Worm (Caenorhabditis elegans) whole organism, L4 larva: ENCODE results near the gene vps-45.

Experiments used
- T26A8.4 ChIP-seq: fragments of 200-800 bp; sonication (Bioruptor generic); IDR thresholded peaks from 2 replicates; pipeline ENCODE4 v1.3.6; 2022; ENCODE audit warnings: missing genetic modification characterization, missing compliant biosample characterization
- dve-1 ChIP-seq: sonication (generic microtip); optimal IDR thresholded peaks from 2 replicates; lab custom pipeline; 2017; ENCODE audit warnings: antibody characterized with exemption, mild to moderate bottlenecking, missing genetic modification characterization, missing compliant biosample characterization; ENCODE audit not compliant: insufficient read depth
- egl-27 ChIP-seq: sonication (generic microtip); optimal IDR thresholded peaks from 3 replicates; lab custom pipeline; 2017; ENCODE audit warnings: missing biosample characterization, missing genetic modification reagents, missing genetic modification characterization
- fos-1 ChIP-seq: fragments of 150-350 bp; optimal IDR thresholded peaks from 2 replicates; lab custom pipeline; 2014; ENCODE audit warnings: missing biosample characterization, missing genetic modification characterization
- gei-8 ChIP-seq: fragments of 200-800 bp; sonication (Bioruptor generic); optimal IDR thresholded peaks from 2 replicates; lab custom pipeline; 2018; ENCODE audit warnings: mild to moderate bottlenecking, missing genetic modification characterization, missing compliant biosample characterization
- mes-2 ChIP-seq: sonication (generic microtip); optimal IDR thresholded peaks from 2 replicates; lab custom pipeline; 2016; ENCODE audit warnings: missing genotype, mild to moderate bottlenecking, missing genetic modification characterization, missing compliant biosample characterization; ENCODE audit not compliant: poor library complexity, severe bottlenecking
- mxl-3 ChIP-seq: fragments of 200-800 bp; sonication (Bioruptor generic); optimal IDR thresholded peaks from 2 replicates; lab custom pipeline; 2018; ENCODE audit warnings: mild to moderate bottlenecking, missing genetic modification characterization, missing compliant biosample characterization
- nhr-25 ChIP-seq: sonication (generic microtip); optimal IDR thresholded peaks from 2 replicates; lab custom pipeline; 2017; ENCODE audit warnings: missing genetic modification characterization, mild to moderate bottlenecking, missing compliant biosample characterization, antibody characterized with exemption, moderate library complexity, borderline replicate concordance; ENCODE audit not compliant: insufficient read depth
- pha-4 ChIP-seq, 2 experiments: fragments of 150-350 bp in 1 of 2; fragments of 200-800 bp in 1 of 2; sonication (Bioruptor generic) in 1 of 2; IDR thresholded peaks in 1 of 2; optimal IDR thresholded peaks in 1 of 2; 2 replicates each; pipeline versions ENCODE4 v1.3.6 to Lab custom; 2014 to 2022; ENCODE audit warnings: missing genetic modification characterization in 2 of 2, missing genetic modification reagents in 2 of 2, missing biosample characterization in 1 of 2, missing compliant biosample characterization in 1 of 2
- pqm-1 ChIP-seq: sonication (generic microtip); optimal IDR thresholded peaks from 2 replicates; lab custom pipeline; 2017; ENCODE audit warnings: missing biosample characterization, missing genetic modification characterization
- unc-39 ChIP-seq: sonication (generic microtip); optimal IDR thresholded peaks from 2 replicates; lab custom pipeline; 2017; ENCODE audit warnings: missing biosample characterization, missing genetic modification characterization

ce11 chrX:986463-986862, 11.8 kb upstream of the vps-45 start:
- TF ChIP-seq dve-1 (tag; lab: Kevin White, UChicago) (no peak), pha-4 (GFP tag; IDR thresholded peaks at IDR 0.05; lab: Robert Waterston, UW) (no peak), pha-4 (tag; optimal IDR thresholded peaks at IDR 0.05; lab: Kevin White, UChicago) (no peak), T26A8.4 (GFP tag; lab: Robert Waterston, UW) (no peak), mxl-3 (GFP tag; lab: Kevin White, UChicago) (no peak), mes-2 (no peak), gei-8 (GFP tag; lab: Kevin White, UChicago) (no peak), nhr-25 (tag; lab: Kevin White, UChicago) (no peak), egl-27 (tag; lab: Kevin White, UChicago) (no peak), pqm-1 (no peak), fos-1 (no peak), unc-39 (tag; lab: Kevin White, UChicago) (no peak)
